Fruit fly (Drosophila melanogaster) whole organism, embryonic: ENCODE results near the gene alien.

ENCODE experiments used
- CG10274 ChIP-seq: fragments of 200-800 bp; sonication (Bioruptor generic); optimal IDR thresholded peaks from 3 replicates; lab custom pipeline; 2017; ENCODE audit warnings: missing biosample characterization, mild to moderate bottlenecking, missing genetic modification characterization
- CG10543 ChIP-seq: fragments of 200-800 bp; sonication (Bioruptor generic); optimal IDR thresholded peaks from 3 replicates; lab custom pipeline; 2017; ENCODE audit warnings: missing biosample characterization, mild to moderate bottlenecking, missing genetic modification characterization, moderate library complexity
- CG13123 ChIP-seq: fragments of 200-800 bp; sonication (Bioruptor generic); optimal IDR thresholded peaks from 2 replicates; lab custom pipeline; 2016; ENCODE audit warnings: missing biosample characterization, missing genetic modification characterization
- CG13775 ChIP-seq: fragments of 200-800 bp; sonication (Bioruptor generic); optimal IDR thresholded peaks from 3 replicates; lab custom pipeline; 2017; ENCODE audit warnings: missing biosample characterization, mild to moderate bottlenecking, missing genetic modification characterization
- CG14710 ChIP-seq: fragments of 200-800 bp; sonication (Bioruptor generic); optimal IDR thresholded peaks from 3 replicates; lab custom pipeline; 2019; ENCODE audit warnings: missing biosample characterization, mild to moderate bottlenecking, missing genetic modification characterization, moderate library complexity
- CG16815 ChIP-seq: fragments of 200-800 bp; sonication (Bioruptor generic); optimal IDR thresholded peaks from 3 replicates; lab custom pipeline; 2017; ENCODE audit warnings: missing biosample characterization, mild to moderate bottlenecking, missing genetic modification characterization
- CG18262 ChIP-seq: fragments of 200-800 bp; optimal IDR thresholded peaks from 3 replicates; lab custom pipeline; 2019; ENCODE audit warnings: missing biosample characterization, mild to moderate bottlenecking, missing genetic modification characterization, moderate library complexity
- CG31388 ChIP-seq: fragments of 200-800 bp; sonication (Bioruptor generic); optimal IDR thresholded peaks from 2 replicates; lab custom pipeline; 2016; ENCODE audit warnings: missing biosample characterization, missing genetic modification characterization
- CG42726 ChIP-seq: fragments of 200-800 bp; sonication (Bioruptor generic); IDR thresholded peaks from 2 replicates; pipeline ENCODE4 v1.3.6; 2022; ENCODE audit warnings: missing biosample characterization, missing genetic modification characterization; ENCODE audit not compliant: partially characterized antibody
- CG5953 ChIP-seq: fragments of 200-800 bp; sonication (Bioruptor generic); IDR thresholded peaks from 2 replicates; pipeline ENCODE4 v1.3.6; 2022; ENCODE audit warnings: missing biosample characterization, missing genetic modification characterization
- CG6683 ChIP-seq: fragments of 200-800 bp; sonication (Bioruptor generic); optimal IDR thresholded peaks from 2 replicates; lab custom pipeline; 2017; ENCODE audit warnings: missing biosample characterization, mild to moderate bottlenecking, missing genetic modification characterization, missing genetic modification reagents
- CG6813 ChIP-seq: fragments of 200-800 bp; sonication (Bioruptor generic); optimal IDR thresholded peaks from 2 replicates; lab custom pipeline; 2017; ENCODE audit warnings: missing biosample characterization, missing genetic modification characterization, mild to moderate bottlenecking, moderate library complexity, missing genetic modification reagents
- CG7372 ChIP-seq: fragments of 200-800 bp; sonication (Bioruptor generic); IDR thresholded peaks from 2 replicates; pipeline ENCODE4 v1.3.6; 2022; ENCODE audit warnings: missing biosample characterization, missing genetic modification characterization
- CG7839 ChIP-seq: fragments of 200-800 bp; sonication (Bioruptor generic); optimal IDR thresholded peaks from 3 replicates; lab custom pipeline; 2018; ENCODE audit warnings: missing biosample characterization, mild to moderate bottlenecking, missing genetic modification characterization, moderate library complexity
- CG7987 ChIP-seq: fragments of 200-800 bp; sonication (Bioruptor generic); optimal IDR thresholded peaks from 2 replicates; lab custom pipeline; 2018; ENCODE audit warnings: missing biosample characterization, mild to moderate bottlenecking, missing genetic modification characterization, moderate library complexity
- CG8281 ChIP-seq: fragments of 200-800 bp; sonication (Bioruptor generic); optimal IDR thresholded peaks from 2 replicates; lab custom pipeline; 2018; ENCODE audit warnings: missing biosample characterization, mild to moderate bottlenecking, missing genetic modification characterization, moderate library complexity
- CG9437 ChIP-seq: fragments of 200-800 bp; sonication (Bioruptor generic); optimal IDR thresholded peaks from 2 replicates; lab custom pipeline; 2018; ENCODE audit warnings: missing biosample characterization, mild to moderate bottlenecking, missing genetic modification characterization
- CG9727 ChIP-seq: fragments of 200-800 bp; sonication (Bioruptor generic); optimal IDR thresholded peaks from 3 replicates; lab custom pipeline; 2017; ENCODE audit warnings: missing biosample characterization, mild to moderate bottlenecking, missing genetic modification characterization
- Chrac-16 ChIP-seq: fragments of 200-800 bp; sonication (Bioruptor generic); optimal IDR thresholded peaks from 3 replicates; lab custom pipeline; 2016; ENCODE audit warnings: missing biosample characterization, missing genetic modification characterization
- Fer1 ChIP-seq: fragments of 200-800 bp; sonication (Bioruptor generic); optimal IDR thresholded peaks from 2 replicates; lab custom pipeline; 2017; ENCODE audit warnings: missing biosample characterization, mild to moderate bottlenecking, missing genetic modification characterization
- Hey ChIP-seq: fragments of 200-800 bp; sonication (Bioruptor generic); optimal IDR thresholded peaks from 3 replicates; lab custom pipeline; 2018; ENCODE audit warnings: missing biosample characterization, mild to moderate bottlenecking, missing genetic modification characterization
- HmgZ ChIP-seq: fragments of 200-800 bp; sonication (Bioruptor generic); optimal IDR thresholded peaks from 2 replicates; lab custom pipeline; 2018; ENCODE audit warnings: missing biosample characterization, mild to moderate bottlenecking, missing genetic modification characterization
- Hr78 ChIP-seq, 2 experiments: fragments of 200-800 bp in 1 of 2; fragments of >200 bp in 1 of 2; sonication (Bioruptor generic) in 1 of 2; optimal IDR thresholded peaks; 2 replicates each; lab custom pipeline; 2017 to 2019; ENCODE audit warnings: missing biosample characterization in 2 of 2, missing genetic modification characterization in 2 of 2, mild to moderate bottlenecking in 1 of 2, moderate library complexity in 1 of 2
- Mrtf ChIP-seq: fragments of 200-800 bp; sonication (Bioruptor generic); IDR thresholded peaks from 3 replicates; pipeline ENCODE4 v1.3.6; 2022; ENCODE audit warnings: missing biosample characterization, missing genetic modification characterization
- NC2α ChIP-seq: fragments of 200-800 bp; sonication (Bioruptor generic); optimal IDR thresholded peaks from 2 replicates; lab custom pipeline; 2016; ENCODE audit warnings: missing biosample characterization, missing genetic modification characterization
- Nf-YB ChIP-seq: fragments of 200-800 bp; sonication (Bioruptor generic); optimal IDR thresholded peaks from 3 replicates; lab custom pipeline; 2019; ENCODE audit warnings: missing biosample characterization, mild to moderate bottlenecking, missing genetic modification characterization, moderate library complexity
- NfI ChIP-seq: fragments of 200-800 bp; sonication (Bioruptor generic); optimal IDR thresholded peaks from 3 replicates; lab custom pipeline; 2018; ENCODE audit warnings: missing biosample characterization, mild to moderate bottlenecking, missing genetic modification characterization, moderate library complexity
- Oaz ChIP-seq: fragments of 200-800 bp; sonication (Bioruptor generic); IDR thresholded peaks from 2 replicates; pipeline ENCODE4 v1.3.6; 2022; ENCODE audit warnings: missing biosample characterization, missing genetic modification characterization
- PHDP ChIP-seq: fragments of 200-800 bp; sonication (Bioruptor generic); optimal IDR thresholded peaks from 3 replicates; lab custom pipeline; 2018; ENCODE audit warnings: missing biosample characterization, mild to moderate bottlenecking, missing genetic modification characterization, moderate library complexity
- Six4 ChIP-seq: fragments of 200-800 bp; sonication (Bioruptor generic); optimal IDR thresholded peaks from 2 replicates; lab custom pipeline; 2016; ENCODE audit warnings: missing biosample characterization, missing genetic modification characterization
- YL-1 ChIP-seq: fragments of 200-800 bp; sonication (Bioruptor generic); optimal IDR thresholded peaks from 3 replicates; lab custom pipeline; 2017; ENCODE audit warnings: missing biosample characterization, mild to moderate bottlenecking, missing genetic modification characterization
- ab ChIP-seq: fragments of 200-800 bp; sonication (Bioruptor generic); optimal IDR thresholded peaks from 2 replicates; lab custom pipeline; 2016; ENCODE audit warnings: missing biosample characterization, missing genetic modification characterization
- amos ChIP-seq: fragments of 200-800 bp; sonication (Bioruptor generic); IDR thresholded peaks from 2 replicates; pipeline ENCODE4 v1.3.6; 2022; ENCODE audit warnings: missing biosample characterization, missing genetic modification characterization; ENCODE audit not compliant: partially characterized antibody
- aop ChIP-seq: fragments of 200-800 bp; sonication (Bioruptor generic); IDR thresholded peaks from 2 replicates; pipeline ENCODE4 v1.3.6; 2022; ENCODE audit warnings: missing biosample characterization, missing genetic modification characterization
- cg ChIP-seq: fragments of 200-800 bp; sonication (Bioruptor generic); optimal IDR thresholded peaks from 3 replicates; lab custom pipeline; 2019; ENCODE audit warnings: missing biosample characterization, mild to moderate bottlenecking, missing genetic modification characterization, moderate library complexity
- croc ChIP-seq: fragments of 200-800 bp; sonication (Bioruptor generic); conservative IDR thresholded peaks from 3 replicates; pipeline ENCODE4 v1.3.6; 2022; ENCODE audit warnings: missing biosample characterization, missing genetic modification characterization
- danr ChIP-seq: fragments of 200-800 bp; sonication (Bioruptor generic); IDR thresholded peaks from 2 replicates; pipeline ENCODE4 v1.3.6; 2022; ENCODE audit warnings: missing biosample characterization, missing genetic modification characterization
- dm ChIP-seq: fragments of 200-800 bp; sonication (Bioruptor generic); optimal IDR thresholded peaks from 3 replicates; lab custom pipeline; 2016; ENCODE audit warnings: missing biosample characterization, missing genetic modification characterization
- gfzf ChIP-seq: fragments of 200-800 bp; sonication (Bioruptor generic); optimal IDR thresholded peaks from 2 replicates; lab custom pipeline; 2016; ENCODE audit warnings: missing biosample characterization, mild to moderate bottlenecking, missing genetic modification characterization, moderate library complexity
- jumu ChIP-seq: fragments of 200-800 bp; sonication (Bioruptor generic); optimal IDR thresholded peaks from 3 replicates; lab custom pipeline; 2016; ENCODE audit warnings: missing biosample characterization, missing genetic modification characterization
- kay ChIP-seq: fragments of 200-800 bp; sonication (Bioruptor generic); optimal IDR thresholded peaks from 2 replicates; lab custom pipeline; 2016; ENCODE audit warnings: missing biosample characterization, missing genetic modification characterization
- luna ChIP-seq: fragments of 200-800 bp; sonication (Bioruptor generic); optimal IDR thresholded peaks from 2 replicates; lab custom pipeline; 2016; ENCODE audit warnings: missing biosample characterization, missing genetic modification characterization
- prd ChIP-seq, 3 experiments: fragments of >200 bp in 2 of 3; fragments of 200-800 bp in 1 of 3; sonication (Bioruptor generic) in 1 of 3; optimal IDR thresholded peaks in 2 of 3; IDR thresholded peaks in 1 of 3; 2 replicates in 2 of 3; 3 replicates in 1 of 3; pipeline versions ENCODE4 v1.3.6 to Lab custom; 2017 to 2022; ENCODE audit warnings: missing biosample characterization in 1 of 3, missing genetic modification characterization in 1 of 3
- tll ChIP-seq, 2 experiments: fragments of 200-800 bp in 1 of 2; fragments of >200 bp in 1 of 2; sonication (Bioruptor generic) in 1 of 2; optimal IDR thresholded peaks; 2 replicates each; lab custom pipeline; 2017 to 2019; ENCODE audit warnings: missing biosample characterization in 2 of 2, missing genetic modification characterization in 2 of 2, mild to moderate bottlenecking in 1 of 2, moderate library complexity in 1 of 2
- tup ChIP-seq: fragments of 200-800 bp; sonication (Bioruptor generic); optimal IDR thresholded peaks from 2 replicates; lab custom pipeline; 2016; ENCODE audit warnings: missing biosample characterization, mild to moderate bottlenecking, missing genetic modification characterization, moderate library complexity
- wdn ChIP-seq: fragments of 200-800 bp; sonication (Bioruptor generic); IDR thresholded peaks from 2 replicates; pipeline ENCODE4 v1.3.6; 2022; ENCODE audit warnings: missing biosample characterization, missing genetic modification characterization
- zfh2 ChIP-seq: fragments of 200-800 bp; sonication (Bioruptor generic); optimal IDR thresholded peaks from 2 replicates; lab custom pipeline; 2016; ENCODE audit warnings: missing biosample characterization, missing genetic modification characterization

Gene alien

dm6 chr2L:8959001-8959461, 38.1 kb downstream of the alien start, which contains the start of gene CG31886 (continued):
- TF ChIP-seq tll (GFP tag; optimal IDR thresholded peaks at IDR 0.05; lab: Kevin White, UChicago) (no peak), jumu (no peak), CG7372 (GFP tag; lab: Robert Waterston, UW) (peak; percentile 28; the same call in 1 of the 2 replicates), CG9437 (GFP tag; lab: Kevin White, UChicago) (no peak), PHDP (tag; lab: Kevin White, UChicago) (no peak), CG10543 (GFP tag; lab: Kevin White, UChicago) (no peak), CG10274 (GFP tag; lab: Kevin White, UChicago) (no peak), YL-1 (GFP tag; lab: Kevin White, UChicago) (no peak), NfI (GFP tag; lab: Kevin White, UChicago) (no peak), prd (optimal IDR thresholded peaks at IDR 0.05; lab: Kevin White, UChicago) (no peak), prd (GFP tag; IDR thresholded peaks at IDR 0.05; lab: Robert Waterston, UW) (no peak; the same call in 2 of the 3 replicates), Mrtf (GFP tag; lab: Robert Waterston, UW) (no peak)

dm6 chr2L:8958046-8958497, 39.1 kb downstream of the alien start:
- TF ChIP-seq CG5953 (GFP tag; lab: Robert Waterston, UW), result peak; percentile 97
- peak; percentile 79 for TF ChIP-seq Nf-YB (GFP tag; lab: Kevin White, UChicago)
- peak; percentile 93 for TF ChIP-seq CG13775 (GFP tag; lab: Kevin White, UChicago)
- TF ChIP-seq CG7839 (tag; lab: Kevin White, UChicago), result peak; percentile 94
- peak; percentile 94 for TF ChIP-seq CG14710 (tag; lab: Kevin White, UChicago)
- TF ChIP-seq NC2α (GFP tag; lab: Kevin White, UChicago), result peak; percentile 77
- peak; percentile 87 for TF ChIP-seq CG6813 (GFP tag; lab: Kevin White, UChicago)
- no peak for TF ChIP-seq CG42726
- peak; percentile 92 for TF ChIP-seq Chrac-16
- TF ChIP-seq aop (GFP tag; lab: Robert Waterston, UW), result peak; percentile 79
- peak; percentile 93 for TF ChIP-seq Six4 (GFP tag; lab: Kevin White, UChicago)
- peak; percentile 80 for TF ChIP-seq CG6683 (GFP tag; lab: Kevin White, UChicago)
- peak; percentile 94 for TF ChIP-seq wdn (GFP tag; lab: Robert Waterston, UW)
- peak; percentile 97 for TF ChIP-seq CG18262 (tag; lab: Kevin White, UChicago)
- TF ChIP-seq Oaz, result peak; percentile 93
- peak; percentile 32; the same call in 1 of the 2 replicates for TF ChIP-seq amos (GFP tag; lab: Robert Waterston, UW)
- TF ChIP-seq luna (GFP tag; lab: Kevin White, UChicago), result peak; percentile 82
- TF ChIP-seq zfh2 (GFP tag; lab: Kevin White, UChicago), result peak; percentile 79
- TF ChIP-seq Fer1 (GFP tag; lab: Kevin White, UChicago), result peak; percentile 87
- TF ChIP-seq Hey (tag; lab: Kevin White, UChicago), result peak; percentile 44
- peak; percentile 96 for TF ChIP-seq croc
- peak in 1 of 2 experiments; percentile 95 for TF ChIP-seq Hr78 (GFP tag; optimal IDR thresholded peaks at IDR 0.05; lab: Kevin White, UChicago)
- TF ChIP-seq cg, result no peak
- peak; percentile 76 for TF ChIP-seq tup (GFP tag; lab: Kevin White, UChicago)
- TF ChIP-seq gfzf, result peak; percentile 33
- peak; percentile 91 for TF ChIP-seq CG7987 (GFP tag; lab: Kevin White, UChicago)
- peak; percentile 96 for TF ChIP-seq CG9727
- TF ChIP-seq CG16815, result peak; percentile 94
- TF ChIP-seq CG8281 (tag; lab: Kevin White, UChicago), result peak; percentile 66
- TF ChIP-seq CG13123, result peak; percentile 99
- TF ChIP-seq ab (GFP tag; lab: Kevin White, UChicago), result peak; percentile 28
- peak; percentile 91 for TF ChIP-seq HmgZ
- TF ChIP-seq dm (GFP tag; lab: Kevin White, UChicago), result peak; percentile 88
- TF ChIP-seq CG31388 (GFP tag; lab: Kevin White, UChicago), result peak; percentile 81
- peak; percentile 93 for TF ChIP-seq danr (GFP tag; lab: Robert Waterston, UW)
- peak; percentile 92 for TF ChIP-seq kay (GFP tag; lab: Kevin White, UChicago)
